Worm (Caenorhabditis elegans): ENCODE results near the gene C34F11.2.

ce11 chrII:5182451-5182850 lies 29.6 kb upstream of the C34F11.2 start:
- TF ChIP-seq him-1 (tag; optimal IDR thresholded peaks at IDR 0.05) (no peak), W03F9.2 (tag; optimal IDR thresholded peaks at IDR 0.05) (peak; percentile 22)

Measured in whole organism, L4/young adult.